Worm (Caenorhabditis elegans): ENCODE measurements around the gene W06H8.2.
A peak's percentile ranks its signal among the peaks of the same experiment; 100 is the strongest.

DNA sequence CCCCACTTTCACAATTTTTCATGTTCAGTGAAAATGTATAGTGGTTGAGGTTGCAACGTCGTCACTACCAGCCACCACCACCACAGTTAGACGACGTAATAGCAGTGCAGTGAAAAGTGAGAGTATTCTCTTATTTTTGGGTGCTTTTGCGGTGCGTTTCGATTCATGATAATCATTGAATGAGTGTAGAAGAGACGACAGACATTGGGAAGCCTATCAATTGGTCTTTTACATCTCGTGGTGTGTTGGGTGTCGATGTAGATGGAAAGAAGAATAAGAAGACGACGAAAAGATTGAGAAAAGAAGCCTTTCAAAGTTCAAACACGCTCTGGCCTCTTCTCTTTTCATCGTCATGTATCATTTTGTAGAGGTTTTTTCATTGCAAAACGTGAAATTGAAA lies 33.3 kb downstream of the W06H8.2 start:
- TF ChIP-seq nhr-12 (tag; optimal IDR thresholded peaks at IDR 0.05) = no peak
- TF ChIP-seq lin-13 (GFP tag; optimal IDR thresholded peaks at IDR 0.05) = no peak
- TF ChIP-seq skn-1 (tag; optimal IDR thresholded peaks at IDR 0.05) = no peak
- TF ChIP-seq elt-3 (tag; optimal IDR thresholded peaks at IDR 0.05) = no peak
- TF ChIP-seq mbf-1 (tag; optimal IDR thresholded peaks at IDR 0.05) = no peak
- TF ChIP-seq unc-62 (GFP tag; optimal IDR thresholded peaks at IDR 0.05) = no peak
- TF ChIP-seq mab-5 (tag; optimal IDR thresholded peaks at IDR 0.05) = no peak
- TF ChIP-seq nhr-25 (tag; optimal IDR thresholded peaks at IDR 0.05) = peak; percentile 87

All from whole organism, L2 larva.